Fruit fly (Drosophila melanogaster) Kc167 (cell line): ENCODE results near the gene Lsp1beta.

ENCODE experiments used
- Myc ChIP-seq: fragments of >200 bp; optimal IDR thresholded peaks from 2 replicates; lab custom pipeline; 2017; ENCODE audit warnings: missing external identifiers
- h ChIP-seq: fragments of >200 bp; optimal IDR thresholded peaks from 3 replicates; lab custom pipeline; 2018; ENCODE audit warnings: missing external identifiers
- psq ChIP-seq: fragments of >200 bp; optimal IDR thresholded peaks from 2 replicates; lab custom pipeline; 2017; ENCODE audit warnings: missing external identifiers

- TF ChIP-seq psq (lab: Kevin White, UChicago) (no peak), h (lab: Kevin White, UChicago) (no peak), Myc (no peak)
Observed at dm6 chr2L:922660-923059, 24.4 kb downstream of the Lsp1beta start, which contains the start of gene Tmtc2.
